Worm (Caenorhabditis elegans) whole organism, L4 larva: ENCODE data around the gene yif-1.
A peak's percentile ranks its signal among the peaks of the same experiment; 100 is the strongest.

ENCODE experiments used
- R02D3.7 ChIP-seq: fragments of 150-350 bp; sonication (generic microtip); optimal IDR thresholded peaks from 3 replicates; lab custom pipeline; 2014; ENCODE audit warnings: missing biosample characterization, missing genetic modification characterization
- T20F7.1 ChIP-seq: fragments of 200-800 bp; sonication (Bioruptor generic); optimal IDR thresholded peaks from 2 replicates; lab custom pipeline; 2018; ENCODE audit warnings: mild to moderate bottlenecking, missing genetic modification characterization, missing compliant biosample characterization
- Y105C5A.15 ChIP-seq: fragments of 200-800 bp; sonication (Bioruptor generic); IDR thresholded peaks from 2 replicates; pipeline ENCODE4 v1.3.6; 2022; ENCODE audit warnings: missing genetic modification characterization, missing compliant biosample characterization
- aly-2 ChIP-seq: sonication (generic microtip); optimal IDR thresholded peaks from 2 replicates; lab custom pipeline; 2018; ENCODE audit warnings: missing biosample characterization, missing genetic modification characterization
- ceh-82 ChIP-seq: sonication (generic microtip); optimal IDR thresholded peaks from 2 replicates; lab custom pipeline; 2017; ENCODE audit warnings: missing biosample characterization, missing genetic modification characterization
- cey-2 ChIP-seq: sonication (generic microtip); optimal IDR thresholded peaks from 3 replicates; lab custom pipeline; 2017; ENCODE audit warnings: missing genetic modification characterization, mild to moderate bottlenecking, missing compliant biosample characterization, antibody characterized with exemption, borderline replicate concordance; ENCODE audit not compliant: insufficient read depth
- ctbp-1 ChIP-seq: fragments of 200-800 bp; sonication (Bioruptor generic); IDR thresholded peaks from 2 replicates; pipeline ENCODE4 v1.3.6; 2022; ENCODE audit warnings: missing genetic modification reagents, missing genetic modification characterization, missing compliant biosample characterization
- daf-12 ChIP-seq: fragments of 150-350 bp; optimal IDR thresholded peaks from 2 replicates; lab custom pipeline; 2014; ENCODE audit warnings: missing biosample characterization, missing genetic modification reagents, missing genetic modification characterization
- daf-16 ChIP-seq, 3 experiments: sonication (generic microtip); optimal IDR thresholded peaks; 2 replicates each; lab custom pipeline; 2016 to 2017; ENCODE audit warnings: missing genetic modification characterization in 3 of 3, missing genetic modification reagents in 3 of 3, mild to moderate bottlenecking in 2 of 3, missing compliant biosample characterization in 2 of 3, missing biosample characterization in 1 of 3, moderate library complexity in 1 of 3
- dmd-6 ChIP-seq: fragments of 200-800 bp; sonication (Bioruptor generic); IDR thresholded peaks from 2 replicates; pipeline ENCODE4 v1.3.6; 2022; ENCODE audit warnings: missing genetic modification reagents, missing genetic modification characterization, missing compliant biosample characterization
- dve-1 ChIP-seq: sonication (generic microtip); optimal IDR thresholded peaks from 2 replicates; lab custom pipeline; 2017; ENCODE audit warnings: antibody characterized with exemption, mild to moderate bottlenecking, missing genetic modification characterization, missing compliant biosample characterization; ENCODE audit not compliant: insufficient read depth
- egl-27 ChIP-seq: sonication (generic microtip); optimal IDR thresholded peaks from 3 replicates; lab custom pipeline; 2017; ENCODE audit warnings: missing biosample characterization, missing genetic modification reagents, missing genetic modification characterization
- hif-1 ChIP-seq, 2 experiments: sonication (generic microtip); optimal IDR thresholded peaks; 2 replicates each; lab custom pipeline; 2016 to 2017; ENCODE audit warnings: missing compliant biosample characterization in 2 of 2, missing genetic modification characterization in 2 of 2, missing genetic modification reagents in 2 of 2, missing genotype in 2 of 2, mild to moderate bottlenecking in 1 of 2
- jun-1 ChIP-seq: fragments of 150-350 bp; optimal IDR thresholded peaks from 2 replicates; lab custom pipeline; 2014; ENCODE audit warnings: missing biosample characterization, missing genetic modification reagents, missing genetic modification characterization
- lim-7 ChIP-seq: fragments of 200-800 bp; sonication (Bioruptor generic); IDR thresholded peaks from 2 replicates; pipeline ENCODE4 v1.3.6; 2022; ENCODE audit warnings: missing genetic modification characterization, missing compliant biosample characterization
- lin-15B ChIP-seq: fragments of 150-350 bp; sonication (generic microtip); optimal IDR thresholded peaks from 3 replicates; lab custom pipeline; 2014; ENCODE audit warnings: missing biosample characterization, missing genetic modification characterization
- lin-29 ChIP-seq: fragments of 200-800 bp; sonication (Bioruptor generic); IDR thresholded peaks from 2 replicates; pipeline ENCODE4 v1.3.6; 2022; ENCODE audit warnings: missing genetic modification reagents, missing genetic modification characterization, missing compliant biosample characterization
- lin-39 ChIP-seq: fragments of 150-350 bp; optimal IDR thresholded peaks from 2 replicates; lab custom pipeline; 2014; ENCODE audit warnings: missing biosample characterization, missing genetic modification reagents, missing genetic modification characterization
- madf-9 ChIP-seq: fragments of 200-800 bp; sonication (Bioruptor generic); conservative IDR thresholded peaks from 2 replicates; pipeline ENCODE4 v1.3.6; 2022; ENCODE audit warnings: missing genetic modification reagents, missing genetic modification characterization, missing compliant biosample characterization
- nhr-10 ChIP-seq: fragments of 150-350 bp; optimal IDR thresholded peaks from 2 replicates; lab custom pipeline; 2014; ENCODE audit warnings: missing biosample characterization, missing genetic modification characterization
- nhr-102 ChIP-seq: sonication (generic microtip); optimal IDR thresholded peaks from 2 replicates; lab custom pipeline; 2016; ENCODE audit warnings: mild to moderate bottlenecking, missing genetic modification characterization, moderate library complexity, missing compliant biosample characterization
- nhr-111 ChIP-seq: fragments of 200-800 bp; sonication (Bioruptor generic); optimal IDR thresholded peaks from 2 replicates; lab custom pipeline; 2018; ENCODE audit warnings: mild to moderate bottlenecking, missing genetic modification characterization, missing compliant biosample characterization
- nhr-28 ChIP-seq: fragments of 150-350 bp; optimal IDR thresholded peaks from 2 replicates; lab custom pipeline; 2014; ENCODE audit warnings: missing biosample characterization, missing genetic modification characterization
- nhr-6 ChIP-seq: fragments of 150-350 bp; optimal IDR thresholded peaks from 2 replicates; lab custom pipeline; 2014; ENCODE audit warnings: missing biosample characterization, missing genetic modification characterization
- nhr-76 ChIP-seq: fragments of 150-350 bp; optimal IDR thresholded peaks from 2 replicates; lab custom pipeline; 2014; ENCODE audit warnings: missing biosample characterization, missing genetic modification characterization
- nhr-77 ChIP-seq: fragments of 150-350 bp; optimal IDR thresholded peaks from 2 replicates; lab custom pipeline; 2014; ENCODE audit warnings: missing biosample characterization, missing genetic modification characterization
- rbr-2 ChIP-seq: sonication (generic microtip); optimal IDR thresholded peaks from 2 replicates; lab custom pipeline; 2016; ENCODE audit warnings: missing genotype, missing genetic modification characterization, missing compliant biosample characterization
- saeg-2 ChIP-seq: fragments of 200-800 bp; sonication (Bioruptor generic); IDR thresholded peaks from 2 replicates; pipeline ENCODE4 v1.3.6; 2022; ENCODE audit warnings: missing genetic modification reagents, missing genetic modification characterization, missing compliant biosample characterization
- snpc-4 ChIP-seq: fragments of 150-350 bp; optimal IDR thresholded peaks from 2 replicates; lab custom pipeline; 2014; ENCODE audit warnings: missing biosample characterization, missing genetic modification characterization
- spr-3 ChIP-seq: fragments of 200-800 bp; sonication (Bioruptor generic); optimal IDR thresholded peaks from 2 replicates; lab custom pipeline; 2018; ENCODE audit warnings: mild to moderate bottlenecking, missing genetic modification characterization, missing compliant biosample characterization
- tag-97 ChIP-seq: fragments of 200-800 bp; sonication (Bioruptor generic); IDR thresholded peaks from 2 replicates; pipeline ENCODE4 v1.3.6; 2022; ENCODE audit warnings: missing genetic modification characterization, missing compliant biosample characterization
- unc-62 ChIP-seq, 3 experiments: fragments of 150-350 bp in 1 of 3; sonication (generic microtip); optimal IDR thresholded peaks in 2 of 3; peaks in 1 of 3; 1 replicate in 1 of 3; 2 replicates in 2 of 3; lab custom pipeline; 2014 to 2017; ENCODE audit warnings: missing biosample characterization in 3 of 3, missing genetic modification characterization in 3 of 3, missing genetic modification reagents in 3 of 3, missing genotype in 1 of 3
- zag-1 ChIP-seq: fragments of 150-350 bp; optimal IDR thresholded peaks from 2 replicates; lab custom pipeline; 2014; ENCODE audit warnings: missing biosample characterization, missing genetic modification characterization
- zfp-2 ChIP-seq: sonication (generic microtip); optimal IDR thresholded peaks from 2 replicates; lab custom pipeline; 2016; ENCODE audit warnings: mild to moderate bottlenecking, missing genetic modification characterization, missing compliant biosample characterization
- zip-11 ChIP-seq: fragments of 200-800 bp; sonication (Bioruptor generic); IDR thresholded peaks from 2 replicates; pipeline ENCODE4 v1.3.6; 2022; ENCODE audit warnings: missing genetic modification characterization, missing compliant biosample characterization
- ztf-11 ChIP-seq: fragments of 150-350 bp; optimal IDR thresholded peaks from 2 replicates; lab custom pipeline; 2014; ENCODE audit warnings: missing biosample characterization, missing genetic modification characterization

The yif-1 gene

ce11 chrV:10083999-10084468, 29.3 kb upstream of the yif-1 start, which contains the start of gene nhr-12 (continued):
- TF ChIP-seq cey-2 (tag; lab: Kevin White, UChicago), result no peak
- no peak for TF ChIP-seq lin-39 (tag; lab: Kevin White, UChicago)
- TF ChIP-seq daf-16 (GFP tag; optimal IDR thresholded peaks at IDR 0.05; lab: Kevin White, UChicago), result no peak
- TF ChIP-seq daf-16 (tag; optimal IDR thresholded peaks at IDR 0.05; lab: Kevin White, UChicago), result peak; percentile 59
- no peak for TF ChIP-seq nhr-111 (GFP tag; lab: Kevin White, UChicago)
- no peak for TF ChIP-seq T20F7.1 (GFP tag; lab: Kevin White, UChicago)
- TF ChIP-seq saeg-2 (GFP tag; lab: Robert Waterston, UW), result no peak
- TF ChIP-seq ceh-82 (tag; lab: Kevin White, UChicago), result no peak
- TF ChIP-seq nhr-102, result peak; percentile 10
- no peak for TF ChIP-seq snpc-4 (tag; lab: Kevin White, UChicago)
- TF ChIP-seq lim-7 (GFP tag; lab: Robert Waterston, UW), result no peak
- TF ChIP-seq nhr-28 (tag; lab: Kevin White, UChicago), result peak; percentile 91

DNA sequence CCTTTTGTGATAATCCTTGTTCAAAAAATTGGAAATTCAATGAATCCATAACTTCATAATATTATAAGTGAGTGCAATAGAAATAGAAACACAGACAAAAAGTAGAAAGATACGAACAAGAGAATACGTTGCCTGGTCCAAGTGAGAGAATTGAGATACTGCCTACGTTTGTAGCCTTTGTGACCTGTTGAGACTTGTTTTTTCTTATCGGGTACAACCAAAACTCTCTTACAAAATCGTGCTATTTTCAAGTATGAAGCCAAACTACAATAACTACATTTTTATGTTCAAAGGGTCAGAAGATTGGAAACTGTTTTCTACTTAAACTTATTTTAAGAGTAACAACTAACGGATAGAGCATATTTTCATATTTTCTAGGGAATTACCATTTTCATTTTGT, 26.9 kb upstream of the yif-1 start, which contains the start of gene nhr-205:
nhr-205 (minus strand) TSS at position 141 of the 400 bp plus-strand sequence.
- TF ChIP-seq R02D3.7 (tag; lab: Kevin White, UChicago), result no peak
- TF ChIP-seq nhr-77 (tag; lab: Kevin White, UChicago), result peak; percentile 89
- peak; percentile 89 for TF ChIP-seq nhr-28 (tag; lab: Kevin White, UChicago)

ce11 chrV:10080905-10081304, 26.2 kb upstream of the yif-1 start:
- TF ChIP-seq unc-62 (GFP tag; optimal IDR thresholded peaks at IDR 0.05 in 1 of 2; lab: Kevin White, UChicago) (peak in 1 of 2 experiments; percentile 94), unc-62 (tag; optimal IDR thresholded peaks at IDR 0.05; lab: Kevin White, UChicago) (no peak), ztf-11 (tag; lab: Kevin White, UChicago) (no peak)

- TF ChIP-seq lin-29 (GFP tag; lab: Robert Waterston, UW) (no peak), rbr-2 (tag; lab: Kevin White, UChicago) (no peak), zag-1 (tag; lab: Kevin White, UChicago) (no peak), nhr-10 (tag; lab: Kevin White, UChicago) (no peak), jun-1 (tag; lab: Kevin White, UChicago) (no peak), madf-9 (no peak), R02D3.7 (tag; lab: Kevin White, UChicago) (no peak), spr-3 (GFP tag; lab: Kevin White, UChicago) (no peak), nhr-76 (no peak), ctbp-1 (GFP tag; lab: Robert Waterston, UW) (no peak), nhr-28 (tag; lab: Kevin White, UChicago) (no peak), nhr-6 (tag; lab: Kevin White, UChicago) (no peak), hif-1 (tag; optimal IDR thresholded peaks at IDR 0.05; lab: Kevin White, UChicago) (no peak)
Measured at ce11 chrV:10078244-10078643, 23.5 kb upstream of the yif-1 start, which contains the start of gene R04B5.1. Gene R04B5.1, minus strand, starts transcription at chrV:10078344.

ce11 chrV:10075441-10075840, 20.7 kb upstream of the yif-1 start, which contains the start of gene F57A8.7:
Gene F57A8.7, plus strand, starts transcription at chrV:10075741.
- no peak for TF ChIP-seq unc-62 (GFP tag; optimal IDR thresholded peaks at IDR 0.05 in 1 of 2; lab: Kevin White, UChicago)
- TF ChIP-seq unc-62 (tag; optimal IDR thresholded peaks at IDR 0.05; lab: Kevin White, UChicago), result no peak
- no peak for TF ChIP-seq tag-97 (GFP tag; lab: Robert Waterston, UW)
- no peak for TF ChIP-seq zfp-2 (tag; lab: Kevin White, UChicago)
- no peak for TF ChIP-seq snpc-4 (tag; lab: Kevin White, UChicago)
- TF ChIP-seq dve-1, result no peak
- no peak for TF ChIP-seq rbr-2 (tag; lab: Kevin White, UChicago)
- no peak for TF ChIP-seq aly-2 (tag; lab: Kevin White, UChicago)
- TF ChIP-seq daf-12 (tag; lab: Kevin White, UChicago), result no peak
- TF ChIP-seq egl-27 (tag; lab: Kevin White, UChicago), result no peak
- no peak for TF ChIP-seq Y105C5A.15 (GFP tag; lab: Robert Waterston, UW)
- TF ChIP-seq dmd-6 (GFP tag; lab: Robert Waterston, UW), result no peak
- TF ChIP-seq lin-15B, result no peak
- TF ChIP-seq zip-11, result no peak
- no peak for TF ChIP-seq nhr-111 (GFP tag; lab: Kevin White, UChicago)
